Fruit fly (Drosophila melanogaster) whole organism, embryonic: Measurements from ENCODE around the gene pyx.
A peak's percentile ranks its signal among the peaks of the same experiment; 100 is the strongest.

ENCODE experiments used
- Aef1 ChIP-seq: fragments of 200-800 bp; sonication (Bioruptor generic); IDR thresholded peaks from 3 replicates; pipeline ENCODE4 v1.3.6; 2022; ENCODE audit warnings: missing biosample characterization, missing genetic modification characterization
- CG10274 ChIP-seq: fragments of 200-800 bp; sonication (Bioruptor generic); optimal IDR thresholded peaks from 3 replicates; lab custom pipeline; 2017; ENCODE audit warnings: missing biosample characterization, mild to moderate bottlenecking, missing genetic modification characterization
- CG10654 ChIP-seq: fragments of 200-800 bp; sonication (Bioruptor generic); optimal IDR thresholded peaks from 2 replicates; lab custom pipeline; 2016; ENCODE audit warnings: missing biosample characterization, missing genetic modification characterization
- CG10979 ChIP-seq: fragments of 200-800 bp; sonication (Bioruptor generic); optimal IDR thresholded peaks from 2 replicates; lab custom pipeline; 2018; ENCODE audit warnings: missing biosample characterization, mild to moderate bottlenecking, missing genetic modification characterization, moderate library complexity
- CG11247 ChIP-seq: fragments of 200-800 bp; sonication (Bioruptor generic); IDR thresholded peaks from 2 replicates; pipeline ENCODE4 v1.3.6; 2022; ENCODE audit warnings: missing biosample characterization, missing genetic modification characterization
- CG12219 ChIP-seq: fragments of 200-800 bp; sonication (Bioruptor generic); optimal IDR thresholded peaks from 3 replicates; lab custom pipeline; 2018; ENCODE audit warnings: missing biosample characterization, mild to moderate bottlenecking, missing genetic modification characterization
- CG12744 ChIP-seq: fragments of 200-800 bp; sonication (Bioruptor generic); optimal IDR thresholded peaks from 2 replicates; lab custom pipeline; 2016; ENCODE audit warnings: missing biosample characterization, missing genetic modification characterization
- CG12942 ChIP-seq: fragments of 200-800 bp; sonication (Bioruptor generic); optimal IDR thresholded peaks from 3 replicates; lab custom pipeline; 2016; ENCODE audit warnings: missing biosample characterization, missing genetic modification characterization
- CG14050 ChIP-seq: fragments of 200-800 bp; sonication (Bioruptor generic); IDR thresholded peaks from 3 replicates; pipeline ENCODE4 v1.3.6; 2022; ENCODE audit warnings: missing biosample characterization, missing genetic modification characterization
- CG14860 ChIP-seq: fragments of 200-800 bp; sonication (Bioruptor generic); IDR thresholded peaks from 3 replicates; pipeline ENCODE4 v1.3.6; 2022; ENCODE audit warnings: missing biosample characterization, missing genetic modification characterization; ENCODE audit not compliant: partially characterized antibody
- CG16863 ChIP-seq: fragments of 200-800 bp; sonication (Bioruptor generic); optimal IDR thresholded peaks from 3 replicates; lab custom pipeline; 2016; ENCODE audit warnings: missing biosample characterization, missing genetic modification characterization
- CG17328 ChIP-seq: fragments of 200-800 bp; sonication (Bioruptor generic); IDR thresholded peaks from 2 replicates; pipeline ENCODE4 v1.3.6; 2022; ENCODE audit warnings: missing biosample characterization, missing genetic modification characterization
- CG1792 ChIP-seq: fragments of 200-800 bp; sonication (Bioruptor generic); optimal IDR thresholded peaks from 2 replicates; lab custom pipeline; 2016; ENCODE audit warnings: missing biosample characterization, missing genetic modification characterization
- CG2129 ChIP-seq: fragments of 200-800 bp; sonication (Bioruptor generic); IDR thresholded peaks from 2 replicates; pipeline ENCODE4 v1.3.6; 2022; ENCODE audit warnings: missing biosample characterization, missing genetic modification characterization; ENCODE audit not compliant: partially characterized antibody
- CG30403 ChIP-seq: fragments of 200-800 bp; sonication (Bioruptor generic); optimal IDR thresholded peaks from 3 replicates; lab custom pipeline; 2016; ENCODE audit warnings: missing biosample characterization, missing genetic modification characterization
- CG32532 ChIP-seq: fragments of 200-800 bp; sonication (Bioruptor generic); IDR thresholded peaks from 2 replicates; pipeline ENCODE4 v1.3.6; 2022; ENCODE audit warnings: missing biosample characterization, missing genetic modification characterization
- CG3407 ChIP-seq: fragments of 200-800 bp; sonication (Bioruptor generic); optimal IDR thresholded peaks from 2 replicates; lab custom pipeline; 2018; ENCODE audit warnings: missing biosample characterization, mild to moderate bottlenecking, missing genetic modification characterization
- CG4617 ChIP-seq: fragments of 200-800 bp; sonication (Bioruptor generic); optimal IDR thresholded peaks from 3 replicates; lab custom pipeline; 2016; ENCODE audit warnings: missing biosample characterization, missing genetic modification characterization, borderline replicate concordance
- CG5245 ChIP-seq: fragments of 200-800 bp; sonication (Bioruptor generic); optimal IDR thresholded peaks from 3 replicates; lab custom pipeline; 2016; ENCODE audit warnings: missing biosample characterization, missing genetic modification characterization
- CG8359 ChIP-seq: fragments of 200-800 bp; sonication (Bioruptor generic); optimal IDR thresholded peaks from 2 replicates; lab custom pipeline; 2017; ENCODE audit warnings: missing biosample characterization, mild to moderate bottlenecking, missing genetic modification characterization, borderline replicate concordance
- CG8765 ChIP-seq: fragments of 200-800 bp; sonication (Bioruptor generic); IDR thresholded peaks from 2 replicates; pipeline ENCODE4 v1.3.6; 2022; ENCODE audit warnings: missing biosample characterization, missing genetic modification characterization
- Deaf1 ChIP-seq: fragments of 200-800 bp; optimal IDR thresholded peaks from 3 replicates; lab custom pipeline; 2019; ENCODE audit warnings: missing biosample characterization, mild to moderate bottlenecking, missing genetic modification characterization, moderate library complexity
- HHEX ChIP-seq: fragments of 200-800 bp; sonication (Bioruptor generic); optimal IDR thresholded peaks from 3 replicates; lab custom pipeline; 2017; ENCODE audit warnings: missing biosample characterization, mild to moderate bottlenecking, missing genetic modification characterization, missing genetic modification reagents
- HmgD ChIP-seq: fragments of 200-800 bp; sonication (Bioruptor generic); optimal IDR thresholded peaks from 3 replicates; lab custom pipeline; 2016; ENCODE audit warnings: missing biosample characterization, missing genetic modification characterization
- Hr39 ChIP-seq: fragments of >200 bp; optimal IDR thresholded peaks from 2 replicates; lab custom pipeline; 2017
- Hr78 ChIP-seq, 2 experiments: fragments of 200-800 bp in 1 of 2; fragments of >200 bp in 1 of 2; sonication (Bioruptor generic) in 1 of 2; optimal IDR thresholded peaks; 2 replicates each; lab custom pipeline; 2017 to 2019; ENCODE audit warnings: missing biosample characterization in 2 of 2, missing genetic modification characterization in 2 of 2, mild to moderate bottlenecking in 1 of 2, moderate library complexity in 1 of 2
- Jarid2 ChIP-seq: fragments of 200-800 bp; sonication (Bioruptor generic); optimal IDR thresholded peaks from 3 replicates; lab custom pipeline; 2017; ENCODE audit warnings: mild to moderate bottlenecking, missing biosample characterization, missing genetic modification reagents, missing genetic modification characterization
- Lpt ChIP-seq: fragments of >200 bp; optimal IDR thresholded peaks from 2 replicates; lab custom pipeline; 2018; ENCODE audit warnings: missing biosample characterization, missing genetic modification characterization
- Mrtf ChIP-seq: fragments of 200-800 bp; sonication (Bioruptor generic); IDR thresholded peaks from 3 replicates; pipeline ENCODE4 v1.3.6; 2022; ENCODE audit warnings: missing biosample characterization, missing genetic modification characterization
- NC2α ChIP-seq: fragments of 200-800 bp; sonication (Bioruptor generic); optimal IDR thresholded peaks from 2 replicates; lab custom pipeline; 2016; ENCODE audit warnings: missing biosample characterization, missing genetic modification characterization
- Nf-YA ChIP-seq: fragments of 200-800 bp; sonication (Bioruptor generic); IDR thresholded peaks from 2 replicates; pipeline ENCODE4 v1.3.6; 2022; ENCODE audit warnings: missing biosample characterization, missing genetic modification characterization
- Ravus ChIP-seq: fragments of 200-800 bp; sonication (Bioruptor generic); IDR thresholded peaks from 2 replicates; pipeline ENCODE4 v1.3.6; 2022; ENCODE audit warnings: missing biosample characterization, missing genetic modification characterization
- Tbp ChIP-seq: fragments of >200 bp; optimal IDR thresholded peaks from 2 replicates; lab custom pipeline; 2018; ENCODE audit warnings: missing biosample characterization, missing genetic modification characterization
- bcd ChIP-seq: fragments of 200-800 bp; sonication (Bioruptor generic); optimal IDR thresholded peaks from 2 replicates; lab custom pipeline; 2017; ENCODE audit warnings: missing biosample characterization, mild to moderate bottlenecking, missing genetic modification characterization
- crol ChIP-seq: fragments of 200-800 bp; sonication (Bioruptor generic); IDR thresholded peaks from 2 replicates; pipeline ENCODE4 v1.3.6; 2022; ENCODE audit warnings: missing biosample characterization, missing genetic modification characterization
- insv ChIP-seq, 2 experiments: fragments of 200-800 bp; sonication (Bioruptor generic); optimal IDR thresholded peaks; 3 replicates each; lab custom pipeline; 2016 to 2018; ENCODE audit warnings: missing biosample characterization in 2 of 2, missing genetic modification characterization in 2 of 2
- lmd ChIP-seq: fragments of 200-800 bp; sonication (Bioruptor generic); IDR thresholded peaks from 2 replicates; pipeline ENCODE4 v1.3.6; 2022; ENCODE audit warnings: missing biosample characterization, missing genetic modification characterization
- luna ChIP-seq: fragments of 200-800 bp; sonication (Bioruptor generic); optimal IDR thresholded peaks from 2 replicates; lab custom pipeline; 2016; ENCODE audit warnings: missing biosample characterization, missing genetic modification characterization
- mam ChIP-seq: fragments of 200-800 bp; sonication (Bioruptor generic); optimal IDR thresholded peaks from 3 replicates; lab custom pipeline; 2016; ENCODE audit warnings: missing biosample characterization, missing genetic modification characterization
- mirr ChIP-seq: fragments of 200-800 bp; sonication (Bioruptor generic); optimal IDR thresholded peaks from 3 replicates; lab custom pipeline; 2018; ENCODE audit warnings: missing biosample characterization, mild to moderate bottlenecking, missing genetic modification characterization
- pum ChIP-seq: fragments of 200-800 bp; sonication (Bioruptor generic); optimal IDR thresholded peaks from 2 replicates; lab custom pipeline; 2016; ENCODE audit warnings: missing biosample characterization, missing genetic modification characterization
- rib ChIP-seq: fragments of 200-800 bp; sonication (Bioruptor generic); IDR thresholded peaks from 2 replicates; pipeline ENCODE4 v1.3.6; 2022; ENCODE audit warnings: missing biosample characterization, missing genetic modification characterization
- schlank ChIP-seq: fragments of 200-800 bp; sonication (Bioruptor generic); optimal IDR thresholded peaks from 2 replicates; lab custom pipeline; 2018; ENCODE audit warnings: missing biosample characterization, mild to moderate bottlenecking, missing genetic modification characterization
- sim ChIP-seq: fragments of 200-800 bp; sonication (Bioruptor generic); IDR thresholded peaks from 2 replicates; pipeline ENCODE4 v1.3.6; 2022; ENCODE audit warnings: missing biosample characterization, missing genetic modification characterization
- slp2 ChIP-seq: fragments of 200-800 bp; sonication (Bioruptor generic); optimal IDR thresholded peaks from 2 replicates; lab custom pipeline; 2016; ENCODE audit warnings: missing biosample characterization, missing genetic modification characterization
- sr ChIP-seq: fragments of 200-800 bp; sonication (Bioruptor generic); IDR thresholded peaks from 3 replicates; pipeline ENCODE4 v1.3.6; 2022; ENCODE audit warnings: missing biosample characterization, missing genetic modification characterization
- tll ChIP-seq, 2 experiments: fragments of 200-800 bp in 1 of 2; fragments of >200 bp in 1 of 2; sonication (Bioruptor generic) in 1 of 2; optimal IDR thresholded peaks; 2 replicates each; lab custom pipeline; 2017 to 2019; ENCODE audit warnings: missing biosample characterization in 2 of 2, missing genetic modification characterization in 2 of 2, mild to moderate bottlenecking in 1 of 2, moderate library complexity in 1 of 2
- wek ChIP-seq: fragments of 200-800 bp; sonication (Bioruptor generic); optimal IDR thresholded peaks from 3 replicates; lab custom pipeline; 2018; ENCODE audit warnings: missing biosample characterization, mild to moderate bottlenecking, missing genetic modification characterization, moderate library complexity
- zen2 ChIP-seq: fragments of 200-800 bp; sonication (Bioruptor generic); IDR thresholded peaks from 3 replicates; pipeline ENCODE4 v1.3.6; 2022; ENCODE audit warnings: missing biosample characterization, missing genetic modification characterization; ENCODE audit not compliant: partially characterized antibody

pyx gene

DNA sequence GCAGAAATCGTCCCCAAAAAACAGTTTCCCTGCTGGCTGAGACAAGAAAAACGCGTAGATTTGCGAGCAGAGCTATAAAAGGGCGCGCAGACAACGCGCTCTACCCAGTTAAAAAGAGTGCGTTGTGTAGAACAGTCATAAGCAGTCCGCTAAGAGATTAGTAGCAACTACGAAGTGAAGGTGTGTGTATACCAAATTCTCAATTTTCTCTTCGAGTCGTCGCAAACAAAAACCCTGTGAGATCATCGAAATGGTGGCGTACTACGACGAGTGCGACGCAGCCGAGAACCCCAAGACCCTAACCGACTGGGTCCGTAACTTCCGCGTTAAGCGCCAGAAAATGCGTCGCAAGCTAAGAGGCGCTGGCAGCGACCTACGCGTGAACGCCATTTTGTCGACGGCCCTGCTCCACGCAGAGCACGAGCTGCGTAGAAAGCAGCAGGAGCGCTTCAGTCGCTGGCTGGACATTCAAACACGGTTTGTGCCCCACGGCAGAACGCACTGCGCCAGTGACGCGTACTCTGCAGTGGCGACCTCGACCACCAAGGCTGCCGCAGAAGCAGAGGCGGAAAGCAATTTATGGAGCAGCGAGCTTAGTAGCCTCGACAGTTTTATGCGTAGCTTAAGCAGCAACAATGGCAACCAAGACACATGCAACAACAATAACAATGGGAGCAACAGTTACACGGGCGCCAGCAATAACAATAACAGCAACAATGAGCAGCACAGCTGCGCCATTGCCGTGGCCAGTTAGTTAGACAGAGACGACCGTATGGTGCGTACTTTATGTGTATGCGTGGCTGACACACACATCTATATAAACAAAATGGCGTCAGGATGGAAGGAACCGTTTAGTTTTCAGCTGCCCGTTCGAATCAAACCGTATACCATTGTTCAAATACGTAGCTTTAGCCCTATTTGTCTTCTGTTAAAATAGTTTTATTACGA, 1.4 kb upstream of the pyx start (continued):
- TF ChIP-seq NC2α (GFP tag; lab: Kevin White, UChicago): peak; percentile 19
- TF ChIP-seq CG10654 (GFP tag; lab: Kevin White, UChicago): no peak
- TF ChIP-seq Ravus (GFP tag; lab: Robert Waterston, UW): no peak
- no peak for TF ChIP-seq mam (GFP tag; lab: Kevin White, UChicago)
- TF ChIP-seq CG16863 (GFP tag; lab: Kevin White, UChicago): no peak
- no peak for TF ChIP-seq CG30403
- TF ChIP-seq CG3407 (GFP tag; lab: Kevin White, UChicago): no peak
- TF ChIP-seq tll (GFP tag; optimal IDR thresholded peaks at IDR 0.05; lab: Kevin White, UChicago): no peak
- no peak for TF ChIP-seq Nf-YA (GFP tag; lab: Robert Waterston, UW)
- no peak for TF ChIP-seq schlank (tag; lab: Kevin White, UChicago)
- TF ChIP-seq pum (GFP tag; lab: Kevin White, UChicago): no peak
- no peak for TF ChIP-seq CG14860 (GFP tag; lab: Robert Waterston, UW)
- TF ChIP-seq wek (GFP tag; lab: Kevin White, UChicago): no peak
- TF ChIP-seq CG32532: peak; percentile 32; the same call in 1 of the 2 replicates
- peak; percentile 30 for TF ChIP-seq rib (GFP tag; lab: Robert Waterston, UW)
- TF ChIP-seq CG17328 (GFP tag; lab: Robert Waterston, UW): peak; percentile 30; the same call in 1 of the 2 replicates
- TF ChIP-seq insv (GFP tag; optimal IDR thresholded peaks at IDR 0.05; lab: Kevin White, UChicago): peak in 1 of 2 experiments; percentile 11
- no peak for TF ChIP-seq CG2129 (GFP tag; lab: Robert Waterston, UW)
- TF ChIP-seq CG12219: peak; percentile 21
- TF ChIP-seq CG1792: no peak
- TF ChIP-seq luna (GFP tag; lab: Kevin White, UChicago): no peak
- peak; percentile 73 for TF ChIP-seq Jarid2
- no peak; the same call in 2 of the 3 replicates for TF ChIP-seq CG14050 (GFP tag; lab: Robert Waterston, UW)
- no peak for TF ChIP-seq CG8359
- no peak for TF ChIP-seq Lpt
- peak; percentile 51; the same call in 1 of the 2 replicates for TF ChIP-seq sim (GFP tag; lab: Robert Waterston, UW)
- peak; percentile 64; the same call in 2 of the 3 replicates for TF ChIP-seq Aef1
- TF ChIP-seq Deaf1: peak; percentile 40
- TF ChIP-seq CG4617 (GFP tag; lab: Kevin White, UChicago): no peak
- no peak for TF ChIP-seq lmd (GFP tag; lab: Robert Waterston, UW)
- TF ChIP-seq zen2 (GFP tag; lab: Robert Waterston, UW): no peak
- TF ChIP-seq Hr39 (lab: Kevin White, UChicago): no peak
- TF ChIP-seq HmgD (GFP tag; lab: Kevin White, UChicago): no peak
- no peak for TF ChIP-seq bcd (GFP tag; lab: Kevin White, UChicago)
- TF ChIP-seq HHEX: no peak
- TF ChIP-seq CG5245: no peak
- no peak for TF ChIP-seq slp2
- peak; percentile 31 for TF ChIP-seq mirr
- peak; percentile 82 for TF ChIP-seq Tbp (GFP tag; lab: Kevin White, UChicago)
- no peak for TF ChIP-seq Mrtf (GFP tag; lab: Robert Waterston, UW)
- no peak for TF ChIP-seq CG10274 (GFP tag; lab: Kevin White, UChicago)
- no peak for TF ChIP-seq CG12942 (GFP tag; lab: Kevin White, UChicago)
- TF ChIP-seq CG11247: peak; percentile 51; the same call in 1 of the 2 replicates
- no peak for TF ChIP-seq Hr78 (GFP tag; optimal IDR thresholded peaks at IDR 0.05; lab: Kevin White, UChicago)
- TF ChIP-seq CG12744: peak; percentile 32
- TF ChIP-seq CG10979 (tag; lab: Kevin White, UChicago): no peak
- 0 out of 3 replicates have a peak, but pooled peaks have one; percentile 21 for TF ChIP-seq sr (GFP tag; lab: Robert Waterston, UW)
- no peak for TF ChIP-seq crol
- no peak for TF ChIP-seq CG8765 (GFP tag; lab: Robert Waterston, UW)
